Fruit fly (Drosophila melanogaster): ENCODE results near the gene Pex19.

The Pex19 gene

dm6 chr2L:12133275-12134124 lies 41.9 kb downstream of the Pex19 start, which contains the start of gene rho-6:
Gene rho-6 (minus strand): TSS chr2L:12133411.
- TF ChIP-seq psq (optimal IDR thresholded peaks at IDR 0.05) (no peak), Sin3A (optimal IDR thresholded peaks at IDR 0.05) (no peak), insv (optimal IDR thresholded peaks at IDR 0.05) (no peak), Myc (optimal IDR thresholded peaks at IDR 0.05) (no peak), h (optimal IDR thresholded peaks at IDR 0.05) (no peak), ttk (optimal IDR thresholded peaks at IDR 0.05) (no peak)

dm6 chr2L:12134125-12134378 lies 42.4 kb downstream of the Pex19 start:
- no peak for TF ChIP-seq h (optimal IDR thresholded peaks at IDR 0.05)
- no peak for TF ChIP-seq ttk (optimal IDR thresholded peaks at IDR 0.05)
- no peak for TF ChIP-seq Sin3A (optimal IDR thresholded peaks at IDR 0.05)
- no peak for TF ChIP-seq Myc (optimal IDR thresholded peaks at IDR 0.05)
- no peak for TF ChIP-seq psq (optimal IDR thresholded peaks at IDR 0.05)
- TF ChIP-seq insv (optimal IDR thresholded peaks at IDR 0.05): no peak

- no peak for TF ChIP-seq psq (optimal IDR thresholded peaks at IDR 0.05)
- TF ChIP-seq ttk (optimal IDR thresholded peaks at IDR 0.05): no peak
- no peak for TF ChIP-seq Sin3A (optimal IDR thresholded peaks at IDR 0.05)
- no peak for TF ChIP-seq insv (optimal IDR thresholded peaks at IDR 0.05)
- no peak for TF ChIP-seq h (optimal IDR thresholded peaks at IDR 0.05)
- no peak for TF ChIP-seq Myc (optimal IDR thresholded peaks at IDR 0.05)
These were observed 46.1 kb downstream of the Pex19 start, which contains the start of gene Gr33a for dm6 chr2L:12137708-12138107. Gene Gr33a (plus strand): TSS chr2L:12138008.

- TF ChIP-seq psq (optimal IDR thresholded peaks at IDR 0.05) (no peak), ttk (optimal IDR thresholded peaks at IDR 0.05) (no peak), h (optimal IDR thresholded peaks at IDR 0.05) (no peak), Myc (optimal IDR thresholded peaks at IDR 0.05) (no peak), Sin3A (optimal IDR thresholded peaks at IDR 0.05) (no peak), insv (optimal IDR thresholded peaks at IDR 0.05) (no peak)
These were observed 50.8 kb downstream of the Pex19 start, which contains the start of gene CG31760 for dm6 chr2L:12142439-12142838. Gene CG31760 (plus strand): TSS chr2L:12142780.
